Fruit fly (Drosophila melanogaster) whole organism, pupa: ENCODE results near the gene RpS9.

Source experiments
- Pif1A ChIP-seq: fragments of 200-800 bp; sonication (Bioruptor generic); optimal IDR thresholded peaks from 3 replicates; lab custom pipeline; 2016; ENCODE audit warnings: missing biosample characterization, missing genetic modification characterization
- Snoo ChIP-seq: fragments of 200-800 bp; sonication (Bioruptor generic); optimal IDR thresholded peaks from 3 replicates; lab custom pipeline; 2017; ENCODE audit warnings: missing biosample characterization, mild to moderate bottlenecking, missing genetic modification characterization, inconsistent platforms

DNA sequence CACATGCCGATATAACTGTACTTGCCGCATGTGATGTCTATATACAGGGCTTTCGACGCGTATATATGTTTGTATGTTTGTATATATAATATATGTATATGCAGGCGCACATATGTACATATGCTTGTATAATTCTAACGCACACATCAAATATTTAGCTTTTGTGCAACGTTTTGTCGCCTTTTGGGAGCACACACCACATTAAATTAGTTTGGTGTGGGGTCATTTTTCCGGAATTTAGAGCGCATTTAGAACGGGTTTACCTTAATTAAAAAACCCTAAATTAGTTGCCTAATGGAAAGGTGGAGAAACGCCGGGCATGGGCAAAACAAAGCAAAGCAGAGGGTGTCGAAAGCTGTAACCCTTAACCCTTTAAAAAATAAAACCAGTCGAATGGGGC lies 44.1 kb downstream of the RpS9 start:
- TF ChIP-seq Snoo (tag; lab: Kevin White, UChicago) = no peak
- no peak for TF ChIP-seq Pif1A
